Worm (Caenorhabditis elegans): ENCODE measurements around the gene F09A5.2.

F09A5.2 gene

ce11 chrX:13162351-13163038 is 27.6 kb downstream of the F09A5.2 start:
- TF ChIP-seq dve-1 (tag; optimal IDR thresholded peaks at IDR 0.05) (no peak), C08G9.2 (tag; optimal IDR thresholded peaks at IDR 0.05) (no peak), sdc-2 (tag; optimal IDR thresholded peaks at IDR 0.05) (no peak), npax-4 (tag; optimal IDR thresholded peaks at IDR 0.05) (no peak), fax-1 (tag; optimal IDR thresholded peaks at IDR 0.05) (no peak), pqm-1 (tag; optimal IDR thresholded peaks at IDR 0.05) (no peak)

- TF ChIP-seq hlh-8 (tag; optimal IDR thresholded peaks at IDR 0.05) = no peak
- no peak for TF ChIP-seq eyg-1 (tag; optimal IDR thresholded peaks at IDR 0.05)
- TF ChIP-seq pat-9 (tag; optimal IDR thresholded peaks at IDR 0.05) = no peak
- no peak for TF ChIP-seq C38D4.7 (GFP tag; optimal IDR thresholded peaks at IDR 0.05)
- no peak for TF ChIP-seq ceh-34 (tag; optimal IDR thresholded peaks at IDR 0.05)
- TF ChIP-seq pha-2 (tag; optimal IDR thresholded peaks at IDR 0.05) = no peak
- TF ChIP-seq syd-9 (tag; optimal IDR thresholded peaks at IDR 0.05) = no peak
- TF ChIP-seq ceh-14 (tag; optimal IDR thresholded peaks at IDR 0.05) = no peak
- TF ChIP-seq odd-2 (tag; optimal IDR thresholded peaks at IDR 0.05) = no peak
- no peak for TF ChIP-seq ref-2 (tag; optimal IDR thresholded peaks at IDR 0.05)
- TF ChIP-seq unc-42 (tag; optimal IDR thresholded peaks at IDR 0.05) = no peak
- no peak for TF ChIP-seq F13H6.1 (tag; optimal IDR thresholded peaks at IDR 0.05)
- TF ChIP-seq sox-2 (GFP tag; IDR thresholded peaks at IDR 0.05) = no peak
- TF ChIP-seq pax-1 (tag; optimal IDR thresholded peaks at IDR 0.05) = no peak
- TF ChIP-seq hlh-13 (GFP tag; optimal IDR thresholded peaks at IDR 0.05) = no peak
- TF ChIP-seq unc-55 (GFP tag; optimal IDR thresholded peaks at IDR 0.05) = no peak
- TF ChIP-seq ceh-18 (tag; optimal IDR thresholded peaks at IDR 0.05) = no peak
- no peak for TF ChIP-seq lin-11 (tag; optimal IDR thresholded peaks at IDR 0.05)
- no peak for TF ChIP-seq hlh-15 (tag; optimal IDR thresholded peaks at IDR 0.05)
- no peak for TF ChIP-seq sdc-2 (tag; optimal IDR thresholded peaks at IDR 0.05)
These were observed 28.3 kb downstream of the F09A5.2 start for ce11 chrX:13163185-13163584.

- no peak for TF ChIP-seq ceh-14 (tag; optimal IDR thresholded peaks at IDR 0.05)
- TF ChIP-seq ceh-18 (tag; optimal IDR thresholded peaks at IDR 0.05) = no peak
- no peak for TF ChIP-seq Y22D7AL.16 (tag; optimal IDR thresholded peaks at IDR 0.05)
- TF ChIP-seq ceh-31 (tag; optimal IDR thresholded peaks at IDR 0.05) = no peak
- no peak for TF ChIP-seq ztf-16 (tag; optimal IDR thresholded peaks at IDR 0.05)
- no peak for TF ChIP-seq ama-1 (optimal IDR thresholded peaks at IDR 0.05)
- no peak for TF ChIP-seq pqm-1 (tag; optimal IDR thresholded peaks at IDR 0.05)
These were observed 29.4 kb downstream of the F09A5.2 start for ce11 chrX:13164301-13164700.

ce11 chrX:13165686-13166085 is 30.8 kb downstream of the F09A5.2 start:
- TF ChIP-seq nhr-232 (tag; optimal IDR thresholded peaks at IDR 0.05) (no peak), tbx-7 (tag; optimal IDR thresholded peaks at IDR 0.05) (no peak), pqm-1 (tag; optimal IDR thresholded peaks at IDR 0.05) (peak; percentile 14), hlh-8 (tag; optimal IDR thresholded peaks at IDR 0.05) (no peak), dve-1 (tag; optimal IDR thresholded peaks at IDR 0.05) (peak; percentile 0), che-1 (tag; optimal IDR thresholded peaks at IDR 0.05) (no peak), fkh-10 (GFP tag; optimal IDR thresholded peaks at IDR 0.05) (no peak), elt-2 (tag; optimal IDR thresholded peaks at IDR 0.05) (peak; percentile 97)

- TF ChIP-seq C08G9.2 (tag; optimal IDR thresholded peaks at IDR 0.05) (no peak), ceh-9 (tag; optimal IDR thresholded peaks at IDR 0.05) (no peak), ets-4 (tag; optimal IDR thresholded peaks at IDR 0.05) (no peak), nfya-1 (tag; optimal IDR thresholded peaks at IDR 0.05) (peak; percentile 29), ceh-19 (GFP tag; optimal IDR thresholded peaks at IDR 0.05) (no peak), ttx-3 (tag; optimal IDR thresholded peaks at IDR 0.05) (no peak), odd-2 (tag; optimal IDR thresholded peaks at IDR 0.05) (no peak), gmeb-2 (tag; optimal IDR thresholded peaks at IDR 0.05) (no peak), ceh-14 (tag; optimal IDR thresholded peaks at IDR 0.05) (no peak), F13H6.1 (tag; optimal IDR thresholded peaks at IDR 0.05) (no peak), pat-9 (tag; optimal IDR thresholded peaks at IDR 0.05) (no peak), fkh-10 (GFP tag; optimal IDR thresholded peaks at IDR 0.05) (no peak), lim-6 (tag; optimal IDR thresholded peaks at IDR 0.05) (no peak), pha-2 (tag; optimal IDR thresholded peaks at IDR 0.05) (no peak), hlh-30 (tag; optimal IDR thresholded peaks at IDR 0.05; ENCODE audit: insufficient read depth) (peak; percentile 92), ceh-24 (tag; optimal IDR thresholded peaks at IDR 0.05) (no peak), ref-2 (tag; optimal IDR thresholded peaks at IDR 0.05) (peak; percentile 68), rnt-1 (tag; optimal IDR thresholded peaks at IDR 0.05) (peak; percentile 72), sdc-2 (tag; optimal IDR thresholded peaks at IDR 0.05) (no peak), unc-42 (tag; optimal IDR thresholded peaks at IDR 0.05) (no peak), tbx-2 (tag; optimal IDR thresholded peaks at IDR 0.05) (peak; percentile 54)
These were observed 34.2 kb downstream of the F09A5.2 start for ce11 chrX:13169133-13169532.

Data from whole organism, late embryonic.